Worm (Caenorhabditis elegans) whole organism, L3 larva: ENCODE data around the gene gcy-37.

Source experiments
- ZK546.5 ChIP-seq: sonication (generic microtip); optimal IDR thresholded peaks from 2 replicates; lab custom pipeline; 2017; ENCODE audit warnings: missing biosample characterization, missing genetic modification characterization
- aly-2 ChIP-seq: fragments of 150-350 bp; optimal IDR thresholded peaks from 2 replicates; lab custom pipeline; 2014; ENCODE audit warnings: missing biosample characterization, missing genetic modification characterization
- ceh-16 ChIP-seq: sonication (generic microtip); optimal IDR thresholded peaks from 2 replicates; lab custom pipeline; 2017; ENCODE audit warnings: missing biosample characterization, missing genetic modification characterization
- ceh-9 ChIP-seq: sonication (generic microtip); optimal IDR thresholded peaks from 2 replicates; lab custom pipeline; 2018; ENCODE audit warnings: missing biosample characterization, missing genetic modification characterization
- egl-5 ChIP-seq: fragments of 150-350 bp; optimal IDR thresholded peaks from 2 replicates; lab custom pipeline; 2017; ENCODE audit warnings: missing biosample characterization, missing genetic modification reagents, missing genetic modification characterization, inconsistent platforms
- elt-1 ChIP-seq: fragments of 150-350 bp; optimal IDR thresholded peaks from 2 replicates; lab custom pipeline; 2014; ENCODE audit warnings: missing biosample characterization, missing genetic modification characterization
- elt-2 ChIP-seq: sonication (generic microtip); optimal IDR thresholded peaks from 2 replicates; lab custom pipeline; 2016; ENCODE audit warnings: missing genetic modification reagents, mild to moderate bottlenecking, missing genetic modification characterization, missing compliant biosample characterization
- eor-1 ChIP-seq, 2 experiments: fragments of 150-350 bp; optimal IDR thresholded peaks; 2 replicates each; lab custom pipeline; 2014 to 2018; ENCODE audit warnings: missing biosample characterization in 2 of 2, missing genetic modification characterization in 2 of 2
- fkh-2 ChIP-seq: fragments of 150-350 bp; optimal IDR thresholded peaks from 2 replicates; lab custom pipeline; 2014; ENCODE audit warnings: missing biosample characterization, missing genetic modification reagents, missing genetic modification characterization
- fos-1 ChIP-seq: fragments of 150-350 bp; optimal IDR thresholded peaks from 2 replicates; lab custom pipeline; 2014; ENCODE audit warnings: missing biosample characterization, missing genetic modification characterization
- lin-39 ChIP-seq: fragments of 150-350 bp; optimal IDR thresholded peaks from 2 replicates; lab custom pipeline; 2018; ENCODE audit warnings: missing biosample characterization, missing genetic modification reagents, missing genetic modification characterization
- lsy-12 ChIP-seq: sonication (generic microtip); optimal IDR thresholded peaks from 2 replicates; lab custom pipeline; 2016; ENCODE audit warnings: mild to moderate bottlenecking, missing genetic modification characterization, missing compliant biosample characterization
- mdl-1 ChIP-seq: fragments of 150-350 bp; optimal IDR thresholded peaks from 2 replicates; lab custom pipeline; 2014; ENCODE audit warnings: missing biosample characterization, missing genetic modification characterization
- mml-1 ChIP-seq: fragments of 150-350 bp; sonication (generic microtip); optimal IDR thresholded peaks from 3 replicates; lab custom pipeline; 2014; ENCODE audit warnings: missing biosample characterization, missing genetic modification characterization
- nfya-1 ChIP-seq: sonication (generic microtip); optimal IDR thresholded peaks from 2 replicates; lab custom pipeline; 2017; ENCODE audit warnings: missing genetic modification characterization, mild to moderate bottlenecking, missing compliant biosample characterization, antibody characterized with exemption, moderate library complexity; ENCODE audit not compliant: insufficient read depth
- nhr-12 ChIP-seq: fragments of 150-350 bp; optimal IDR thresholded peaks from 2 replicates; lab custom pipeline; 2014; ENCODE audit warnings: missing biosample characterization, missing genetic modification characterization
- nhr-23 ChIP-seq: fragments of 150-350 bp; optimal IDR thresholded peaks from 2 replicates; lab custom pipeline; 2014; ENCODE audit warnings: missing biosample characterization, missing genetic modification reagents, missing genetic modification characterization
- nhr-25 ChIP-seq: sonication (generic microtip); optimal IDR thresholded peaks from 2 replicates; lab custom pipeline; 2017; ENCODE audit warnings: missing biosample characterization, missing genetic modification characterization
- nhr-67 ChIP-seq: fragments of 150-350 bp; optimal IDR thresholded peaks from 2 replicates; lab custom pipeline; 2014; ENCODE audit warnings: missing biosample characterization, missing genetic modification characterization
- nhr-76 ChIP-seq: fragments of 150-350 bp; sonication (generic microtip); optimal IDR thresholded peaks from 5 replicates; lab custom pipeline; 2014; ENCODE audit warnings: missing biosample characterization, missing genetic modification characterization
- nhr-77 ChIP-seq: fragments of 150-350 bp; optimal IDR thresholded peaks from 2 replicates; lab custom pipeline; 2014; ENCODE audit warnings: missing biosample characterization, missing genetic modification characterization
- pqm-1 ChIP-seq: fragments of 150-350 bp; optimal IDR thresholded peaks from 2 replicates; lab custom pipeline; 2017; ENCODE audit warnings: missing biosample characterization, missing genetic modification characterization, inconsistent platforms
- sea-2 ChIP-seq: fragments of 150-350 bp; sonication (generic microtip); optimal IDR thresholded peaks from 4 replicates; lab custom pipeline; 2014; ENCODE audit warnings: missing biosample characterization, missing genetic modification reagents, missing genetic modification characterization
- skn-1 ChIP-seq: fragments of 150-350 bp; optimal IDR thresholded peaks from 2 replicates; lab custom pipeline; 2014; ENCODE audit warnings: missing biosample characterization, missing genetic modification characterization
- snpc-4 ChIP-seq: fragments of 150-350 bp; optimal IDR thresholded peaks from 2 replicates; lab custom pipeline; 2014; ENCODE audit warnings: missing biosample characterization, missing genetic modification characterization
- tbx-2 ChIP-seq: sonication (generic microtip); optimal IDR thresholded peaks from 2 replicates; lab custom pipeline; 2016; ENCODE audit warnings: mild to moderate bottlenecking, missing genetic modification characterization, missing compliant biosample characterization
- unc-62 ChIP-seq: fragments of 150-350 bp; sonication (generic microtip); optimal IDR thresholded peaks from 4 replicates; lab custom pipeline; 2014; ENCODE audit warnings: missing biosample characterization, missing genetic modification reagents, missing genetic modification characterization
- zag-1 ChIP-seq: fragments of 150-350 bp; optimal IDR thresholded peaks from 2 replicates; lab custom pipeline; 2014; ENCODE audit warnings: missing biosample characterization, missing genetic modification characterization
- ztf-11 ChIP-seq: fragments of 150-350 bp; optimal IDR thresholded peaks from 2 replicates; lab custom pipeline; 2014; ENCODE audit warnings: missing biosample characterization, missing genetic modification characterization

The gcy-37 gene

DNA sequence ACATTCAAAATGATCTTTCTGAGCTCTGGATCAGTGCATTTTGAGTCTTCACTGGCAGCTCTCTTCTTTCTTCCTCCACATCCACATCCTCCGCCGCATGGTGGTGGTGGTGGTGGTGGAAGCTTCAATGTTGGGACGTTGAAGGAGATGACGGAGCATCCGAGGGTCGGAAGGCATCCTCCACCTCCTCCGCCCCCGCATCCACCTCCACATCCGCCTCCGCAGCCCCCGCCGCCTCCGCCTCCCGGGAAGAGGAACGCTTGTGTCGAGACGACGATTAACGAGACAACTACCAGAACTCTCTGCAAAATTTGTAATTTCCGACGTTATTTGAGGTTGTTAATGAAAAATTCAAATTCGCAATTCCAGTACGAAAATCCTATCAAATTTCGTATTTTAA, 31.6 kb downstream of the gcy-37 start:
- TF ChIP-seq mml-1 (tag; lab: Kevin White, UChicago) (no peak), egl-5 (no peak), lsy-12 (tag; lab: Kevin White, UChicago) (no peak), sea-2 (GFP tag; lab: Kevin White, UChicago) (no peak), nfya-1 (no peak), fos-1 (tag; lab: Kevin White, UChicago) (no peak), nhr-67 (tag; lab: Kevin White, UChicago) (no peak), nhr-77 (tag; lab: Kevin White, UChicago) (no peak)

DNA sequence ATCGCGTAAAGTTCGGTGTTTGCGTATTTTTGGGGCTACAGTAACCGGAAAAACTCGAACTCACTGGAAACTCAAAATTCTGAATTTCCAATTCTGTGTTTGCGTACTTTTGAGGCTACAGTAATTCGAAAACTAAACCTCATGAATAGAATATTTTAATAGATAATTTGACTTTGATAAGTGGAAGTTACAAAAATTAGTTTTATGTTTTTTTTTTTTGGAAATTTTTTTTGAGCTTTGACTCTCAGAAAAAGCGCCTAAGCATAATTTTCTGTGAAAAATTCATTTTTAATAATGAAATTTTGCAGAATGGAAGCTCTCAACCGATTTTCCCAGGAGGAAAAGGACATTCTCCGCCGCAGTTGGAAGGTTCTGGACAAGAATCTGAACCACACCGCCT, 36.5 kb downstream of the gcy-37 start, which contains the start of gene glb-7:
glb-7 (plus strand) TSS at position 301 of the 400 bp plus-strand sequence.
- TF ChIP-seq mml-1 (tag; lab: Kevin White, UChicago) (no peak), lin-39 (tag; lab: Kevin White, UChicago) (no peak), snpc-4 (tag; lab: Kevin White, UChicago) (no peak), eor-1 (tag; optimal IDR thresholded peaks at IDR 0.05; lab: Kevin White, UChicago) (no peak), zag-1 (tag; lab: Kevin White, UChicago) (no peak), aly-2 (tag; lab: Kevin White, UChicago) (no peak), ceh-9 (tag; lab: Kevin White, UChicago) (no peak), nhr-77 (tag; lab: Kevin White, UChicago) (no peak), ceh-16 (no peak), unc-62 (GFP tag; lab: Kevin White, UChicago) (no peak), nhr-12 (tag; lab: Kevin White, UChicago) (no peak), elt-2 (tag; lab: Kevin White, UChicago) (no peak), nfya-1 (no peak)

DNA sequence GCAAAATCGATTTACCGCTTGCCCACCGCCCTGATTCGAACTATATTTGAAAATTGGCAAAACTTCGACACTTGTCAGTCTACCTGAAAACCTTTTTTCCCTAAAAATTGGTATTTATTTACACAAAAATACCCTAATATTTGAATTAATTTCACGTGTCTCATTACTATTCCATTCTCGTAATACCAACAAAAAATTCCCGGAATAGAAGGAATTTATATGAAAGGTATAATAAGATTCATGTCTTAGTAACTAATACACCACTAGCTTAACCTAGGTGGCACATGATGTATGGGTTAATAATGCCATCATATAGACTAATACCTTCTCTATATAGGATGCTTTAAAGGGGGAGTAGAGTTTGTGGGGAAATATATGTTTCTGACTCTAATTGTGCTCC, 41.7 kb downstream of the gcy-37 start:
- no peak for TF ChIP-seq elt-2 (tag; lab: Kevin White, UChicago)
- no peak for TF ChIP-seq mdl-1
- TF ChIP-seq aly-2 (tag; lab: Kevin White, UChicago): no peak
- TF ChIP-seq ceh-9 (tag; lab: Kevin White, UChicago): no peak
- no peak for TF ChIP-seq mml-1 (tag; lab: Kevin White, UChicago)
- TF ChIP-seq lsy-12 (tag; lab: Kevin White, UChicago): no peak
- TF ChIP-seq ztf-11 (tag; lab: Kevin White, UChicago): no peak
- TF ChIP-seq fkh-2 (tag; lab: Kevin White, UChicago): no peak
- no peak for TF ChIP-seq nhr-76 (tag; lab: Kevin White, UChicago)
- TF ChIP-seq tbx-2 (tag; lab: Kevin White, UChicago): no peak
- TF ChIP-seq eor-1 (tag; optimal IDR thresholded peaks at IDR 0.05; lab: Kevin White, UChicago): no peak
- TF ChIP-seq nhr-77 (tag; lab: Kevin White, UChicago): no peak
- TF ChIP-seq nhr-67 (tag; lab: Kevin White, UChicago): no peak
- TF ChIP-seq nhr-25 (tag; lab: Kevin White, UChicago): no peak
- no peak for TF ChIP-seq ZK546.5 (tag; lab: Kevin White, UChicago)
- no peak for TF ChIP-seq elt-1 (tag; lab: Kevin White, UChicago)
- TF ChIP-seq, all 47 proteins: peak for 0

DNA sequence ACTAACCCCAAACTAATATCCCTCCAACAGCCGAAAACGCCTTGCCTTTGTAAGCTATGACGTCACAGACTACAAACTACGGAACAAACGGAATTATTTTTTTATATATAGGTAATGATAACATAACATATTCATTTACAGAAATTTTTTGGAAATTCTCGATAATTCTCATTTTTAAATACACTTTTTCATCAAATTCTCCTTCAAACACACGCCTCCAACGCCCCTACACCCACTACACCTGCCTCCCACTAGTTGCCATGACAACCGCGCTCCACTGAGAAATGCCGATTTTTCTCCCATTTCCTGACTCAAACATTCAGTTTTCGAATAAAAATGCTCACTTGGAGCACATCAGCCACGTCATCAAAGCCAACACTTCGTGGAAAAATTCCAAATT, 44.6 kb downstream of the gcy-37 start, which contains the start of gene xbx-4:
xbx-4 (plus strand) TSS at position 301 of the 400 bp plus-strand sequence.
- TF ChIP-seq nhr-23 (tag; lab: Kevin White, UChicago) (no peak), aly-2 (tag; lab: Kevin White, UChicago) (no peak)

DNA sequence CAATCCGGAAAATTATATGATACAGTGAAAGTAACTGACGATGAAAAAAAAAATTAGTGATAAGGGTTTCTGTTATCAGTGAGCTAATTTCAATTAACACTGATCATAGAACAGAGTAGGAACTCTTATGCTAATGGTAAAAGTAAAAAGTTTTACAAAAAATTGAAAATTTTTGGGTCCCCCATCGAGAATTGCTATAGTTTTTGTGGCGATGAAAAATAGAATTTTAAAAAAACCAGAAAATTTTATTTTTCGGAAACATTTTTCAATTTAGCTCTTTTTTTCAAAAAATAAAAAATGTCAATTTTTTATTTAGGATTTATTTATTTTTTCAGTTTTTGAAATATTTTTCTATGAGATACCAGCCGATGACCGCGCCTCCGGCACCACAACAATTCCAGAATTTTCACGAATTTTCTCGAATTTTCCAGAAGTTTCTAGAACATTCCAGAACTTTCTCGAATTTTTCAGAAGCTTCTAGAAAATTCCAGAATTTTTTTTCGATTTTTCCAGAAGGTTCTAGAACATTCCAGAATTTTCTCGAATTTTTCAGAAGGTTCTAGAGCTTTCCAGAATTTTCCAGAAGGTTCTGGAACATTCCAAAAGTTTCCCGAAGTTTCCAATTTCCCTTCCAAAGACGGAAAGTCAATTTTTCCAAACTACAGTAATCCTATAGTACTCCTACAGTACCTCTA, 45.5 kb downstream of the gcy-37 start, which contains the start of gene C23H5.8:
C23H5.8 (minus strand) TSS at position 51 of the 695 bp plus-strand sequence.
- no peak for TF ChIP-seq nfya-1
- peak; percentile 54 for TF ChIP-seq elt-2 (tag; lab: Kevin White, UChicago)
- TF ChIP-seq skn-1 (tag; lab: Kevin White, UChicago): no peak
- peak; percentile 28 for TF ChIP-seq pqm-1

DNA sequence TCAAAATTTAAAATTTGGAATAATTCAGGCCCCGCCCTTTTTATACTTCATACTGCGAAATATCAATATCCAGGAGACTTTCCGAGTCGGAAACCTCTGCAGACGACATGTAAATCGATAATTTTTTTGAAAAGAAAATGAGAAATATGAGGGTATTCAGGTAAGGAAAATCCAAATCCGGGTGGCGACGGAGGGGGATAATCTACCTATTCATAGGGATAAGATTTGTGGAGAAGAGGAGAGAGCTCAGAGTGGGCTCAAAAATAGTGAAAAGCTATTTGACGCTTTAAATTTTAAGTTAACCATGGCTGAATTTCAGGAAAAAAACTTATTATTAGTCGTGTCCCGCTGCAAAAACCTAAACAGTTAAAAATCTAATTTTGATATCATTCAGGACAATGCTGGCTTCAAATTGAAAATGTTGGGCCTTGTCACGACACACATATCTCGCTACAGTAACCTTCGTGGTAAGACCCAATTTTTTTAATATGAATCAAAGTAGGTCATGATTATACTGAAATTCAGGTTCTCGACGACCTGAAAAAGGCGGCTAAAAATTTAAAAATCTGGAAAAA, 47.6 kb downstream of the gcy-37 start, which contains the start of gene che-6:
che-6 (minus strand) TSS at position 109 of the 575 bp plus-strand sequence.
- TF ChIP-seq lsy-12 (tag; lab: Kevin White, UChicago) (no peak), elt-2 (tag; lab: Kevin White, UChicago) (peak; percentile 52)
